Worm (Caenorhabditis elegans): ENCODE data around the gene acc-2.

ce11 chrIV:9051510-9052175 is 35.1 kb downstream of the acc-2 start:
- TF ChIP-seq ztf-4 (tag; optimal IDR thresholded peaks at IDR 0.05) (no peak), ceh-82 (tag; optimal IDR thresholded peaks at IDR 0.05) (no peak), blmp-1 (tag; optimal IDR thresholded peaks at IDR 0.05) (no peak), ces-1 (GFP tag; optimal IDR thresholded peaks at IDR 0.05) (no peak), skn-1 (tag; optimal IDR thresholded peaks at IDR 0.05) (no peak), elt-3 (tag; optimal IDR thresholded peaks at IDR 0.05) (no peak), F16B12.6 (tag; optimal IDR thresholded peaks at IDR 0.05) (no peak), nhr-11 (tag; optimal IDR thresholded peaks at IDR 0.05) (no peak), unc-62 (GFP tag; optimal IDR thresholded peaks at IDR 0.05) (no peak), jun-1 (tag; optimal IDR thresholded peaks at IDR 0.05) (no peak), Y116A8C.19 (tag; optimal IDR thresholded peaks at IDR 0.05; ENCODE audit: borderline replicate concordance) (no peak), unc-86 (tag; optimal IDR thresholded peaks at IDR 0.05) (no peak), pax-3 (tag; optimal IDR thresholded peaks at IDR 0.05) (no peak), mef-2 (tag; optimal IDR thresholded peaks at IDR 0.05) (no peak)

Measured in whole organism, L1 larva.